Fruit fly (Drosophila melanogaster): ENCODE data around the gene Top2.

The Top2 gene

dm6 chr2L:19425765-19426329 lies 27.4 kb downstream of the Top2 start:
- TF ChIP-seq CG13204 (GFP tag; optimal IDR thresholded peaks at IDR 0.05), result no peak
- TF ChIP-seq Pif1B (GFP tag; optimal IDR thresholded peaks at IDR 0.05), result peak; percentile 5
- no peak for TF ChIP-seq CG10348 (GFP tag; IDR thresholded peaks at IDR 0.05)
- TF ChIP-seq CG12605 (GFP tag; IDR thresholded peaks at IDR 0.05), result no peak
- TF ChIP-seq CG8301 (tag; optimal IDR thresholded peaks at IDR 0.05), result peak; percentile 23
- peak; percentile 39; the same call in 1 of the 2 replicates for TF ChIP-seq Ets98B (GFP tag; IDR thresholded peaks at IDR 0.05)
- TF ChIP-seq Snoo (tag; optimal IDR thresholded peaks at IDR 0.05), result peak; percentile 55
- peak; percentile 37 for TF ChIP-seq Pif1A (GFP tag; optimal IDR thresholded peaks at IDR 0.05)
- no peak for TF ChIP-seq rn (GFP tag; IDR thresholded peaks at IDR 0.05)
- peak; percentile 15 for TF ChIP-seq D1 (tag; optimal IDR thresholded peaks at IDR 0.05)
- TF ChIP-seq CG8159 (tag; optimal IDR thresholded peaks at IDR 0.05), result peak; percentile 48
- no peak; the same call in 2 of the 3 replicates for TF ChIP-seq fd96Ca (GFP tag; IDR thresholded peaks at IDR 0.05)
- peak; percentile 45 for TF ChIP-seq CG14655 (GFP tag; optimal IDR thresholded peaks at IDR 0.05)
- peak; percentile 36 for TF ChIP-seq CG9948 (tag; optimal IDR thresholded peaks at IDR 0.05)
- TF ChIP-seq CG4496 (GFP tag; IDR thresholded peaks at IDR 0.05), result peak; percentile 68; the same call in 2 of the 3 replicates
- no peak for TF ChIP-seq gl (tag; optimal IDR thresholded peaks at IDR 0.05)
- peak; percentile 32 for TF ChIP-seq CG15710 (tag; optimal IDR thresholded peaks at IDR 0.05)
- peak; percentile 54 for TF ChIP-seq CG17806 (tag; optimal IDR thresholded peaks at IDR 0.05)
- TF ChIP-seq CG34367 (tag; optimal IDR thresholded peaks at IDR 0.05), result peak; percentile 39
- no peak for TF ChIP-seq EcR (GFP tag; optimal IDR thresholded peaks at IDR 0.05)
- TF ChIP-seq CG32121 (GFP tag; IDR thresholded peaks at IDR 0.05), result no peak

dm6 chr2L:19425105-19425504 lies 28.2 kb downstream of the Top2 start:
- TF ChIP-seq EcR (GFP tag; optimal IDR thresholded peaks at IDR 0.05), result peak; percentile 58
- no peak for TF ChIP-seq CG10348 (GFP tag; IDR thresholded peaks at IDR 0.05)
- TF ChIP-seq gl (tag; optimal IDR thresholded peaks at IDR 0.05), result peak; percentile 26
- no peak for TF ChIP-seq CG9948 (tag; optimal IDR thresholded peaks at IDR 0.05)
- TF ChIP-seq CG12605 (GFP tag; IDR thresholded peaks at IDR 0.05), result peak; percentile 38; the same call in 1 of the 2 replicates
- TF ChIP-seq fd96Ca (GFP tag; IDR thresholded peaks at IDR 0.05), result no peak
- TF ChIP-seq Pif1A (GFP tag; optimal IDR thresholded peaks at IDR 0.05), result no peak
- no peak for TF ChIP-seq CG8301 (tag; optimal IDR thresholded peaks at IDR 0.05)

- no peak for TF ChIP-seq CG14655 (GFP tag; optimal IDR thresholded peaks at IDR 0.05)
- peak; percentile 19 for TF ChIP-seq CG8301 (tag; optimal IDR thresholded peaks at IDR 0.05)
- 0 out of 3 replicates have a peak, but pooled peaks have one; percentile 57 for TF ChIP-seq fd96Ca (GFP tag; IDR thresholded peaks at IDR 0.05)
- TF ChIP-seq EcR (GFP tag; optimal IDR thresholded peaks at IDR 0.05), result peak; percentile 41
Observed at dm6 chr2L:19424307-19424902, 28.9 kb downstream of the Top2 start.

dm6 chr2L:19423467-19424122 lies 29.7 kb downstream of the Top2 start, which contains the start of the genes Alp12 and CG13085:
Alp12 (plus strand) TSS chr2L:19424050.
CG13085 (plus strand) TSS chr2L:19424050.
- TF ChIP-seq fd96Ca (GFP tag; IDR thresholded peaks at IDR 0.05) (peak; percentile 79), Pif1B (GFP tag; optimal IDR thresholded peaks at IDR 0.05) (peak; percentile 95), CG4496 (GFP tag; IDR thresholded peaks at IDR 0.05) (peak; percentile 96), CG9948 (tag; optimal IDR thresholded peaks at IDR 0.05) (peak; percentile 97), gl (tag; optimal IDR thresholded peaks at IDR 0.05) (peak; percentile 75), D1 (tag; optimal IDR thresholded peaks at IDR 0.05) (peak; percentile 89), CG8159 (tag; optimal IDR thresholded peaks at IDR 0.05) (peak; percentile 95), CG15710 (tag; optimal IDR thresholded peaks at IDR 0.05) (peak; percentile 94), CG34367 (tag; optimal IDR thresholded peaks at IDR 0.05) (peak; percentile 93), CG13204 (GFP tag; optimal IDR thresholded peaks at IDR 0.05) (peak; percentile 74), Ets98B (GFP tag; IDR thresholded peaks at IDR 0.05) (peak; percentile 95), Snoo (tag; optimal IDR thresholded peaks at IDR 0.05) (peak; percentile 93), CG17806 (tag; optimal IDR thresholded peaks at IDR 0.05) (peak; percentile 93), CG8301 (tag; optimal IDR thresholded peaks at IDR 0.05) (peak; percentile 99), rn (GFP tag; IDR thresholded peaks at IDR 0.05) (peak; percentile 91), CG32121 (GFP tag; IDR thresholded peaks at IDR 0.05) (peak; percentile 97), CG12605 (GFP tag; IDR thresholded peaks at IDR 0.05) (peak; percentile 87), EcR (GFP tag; optimal IDR thresholded peaks at IDR 0.05) (peak; percentile 18), CG10348 (GFP tag; IDR thresholded peaks at IDR 0.05) (peak; percentile 92), CG14655 (GFP tag; optimal IDR thresholded peaks at IDR 0.05) (peak; percentile 100), Pif1A (GFP tag; optimal IDR thresholded peaks at IDR 0.05) (peak; percentile 96)

dm6 chr2L:19422642-19423041 lies 30.6 kb downstream of the Top2 start:
- TF ChIP-seq fd96Ca (GFP tag; IDR thresholded peaks at IDR 0.05) (no peak), gl (tag; optimal IDR thresholded peaks at IDR 0.05) (no peak), Ets98B (GFP tag; IDR thresholded peaks at IDR 0.05) (no peak), CG32121 (GFP tag; IDR thresholded peaks at IDR 0.05) (no peak), CG17806 (tag; optimal IDR thresholded peaks at IDR 0.05) (no peak), D1 (tag; optimal IDR thresholded peaks at IDR 0.05) (no peak)

dm6 chr2L:19421573-19421972 lies 31.7 kb downstream of the Top2 start:
- TF ChIP-seq CG10348 (GFP tag; IDR thresholded peaks at IDR 0.05) (no peak), CG14655 (GFP tag; optimal IDR thresholded peaks at IDR 0.05) (no peak), CG9948 (tag; optimal IDR thresholded peaks at IDR 0.05) (no peak), Ets98B (GFP tag; IDR thresholded peaks at IDR 0.05) (no peak), CG32121 (GFP tag; IDR thresholded peaks at IDR 0.05) (no peak), CG8159 (tag; optimal IDR thresholded peaks at IDR 0.05) (no peak), D1 (tag; optimal IDR thresholded peaks at IDR 0.05) (no peak), gl (tag; optimal IDR thresholded peaks at IDR 0.05) (no peak), EcR (GFP tag; optimal IDR thresholded peaks at IDR 0.05) (no peak), Pif1B (GFP tag; optimal IDR thresholded peaks at IDR 0.05) (no peak), rn (GFP tag; IDR thresholded peaks at IDR 0.05) (no peak), CG15710 (tag; optimal IDR thresholded peaks at IDR 0.05) (no peak), CG34367 (tag; optimal IDR thresholded peaks at IDR 0.05) (no peak), CG13204 (GFP tag; optimal IDR thresholded peaks at IDR 0.05) (no peak), CG4496 (GFP tag; IDR thresholded peaks at IDR 0.05) (no peak), CG8301 (tag; optimal IDR thresholded peaks at IDR 0.05) (no peak)

Measured in whole organism, pupa.